Fruit fly (Drosophila melanogaster) whole organism: Measurements from ENCODE around the gene TyrRS.

ENCODE experiments used
- CG8478 ChIP-seq: fragments of >200 bp; optimal IDR thresholded peaks from 2 replicates; lab custom pipeline; 2018; ENCODE audit warnings: inconsistent platforms
- Dll ChIP-seq: fragments of >200 bp; optimal IDR thresholded peaks from 2 replicates; lab custom pipeline; 2017
- EcR ChIP-seq, 2 experiments: fragments of >200 bp; optimal IDR thresholded peaks; 2 replicates each; lab custom pipeline; 2017; ENCODE audit warnings: missing biosample characterization in 2 of 2, missing genetic modification characterization in 2 of 2, missing genetic modification reagents in 2 of 2
- pan ChIP-seq: fragments of >200 bp; optimal IDR thresholded peaks from 2 replicates; lab custom pipeline; 2017
- psq ChIP-seq: fragments of >200 bp; optimal IDR thresholded peaks from 2 replicates; lab custom pipeline; 2017
- usp ChIP-seq: fragments of >200 bp; optimal IDR thresholded peaks from 2 replicates; lab custom pipeline; 2017; ENCODE audit warnings: missing biosample characterization, missing genetic modification characterization, mixed read lengths

DNA sequence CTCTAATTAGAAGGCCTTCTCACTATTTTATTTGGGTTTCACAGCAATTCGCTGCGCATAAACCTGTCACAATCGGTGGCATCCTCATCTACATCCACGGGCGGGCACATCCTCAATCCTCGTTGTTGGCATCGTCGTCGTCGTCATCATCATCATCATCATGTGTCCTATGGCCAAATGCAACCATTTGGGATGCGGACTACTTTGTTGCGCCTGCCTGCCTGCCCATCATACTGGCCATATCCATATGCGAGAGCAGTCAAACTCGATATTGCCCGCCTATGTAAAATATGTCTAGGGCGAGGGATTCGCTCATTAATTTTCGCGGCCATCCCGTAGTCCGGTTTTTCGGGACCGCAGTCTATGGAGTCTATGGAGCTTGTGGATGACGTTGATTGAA, 18.2 kb upstream of the TyrRS start:
- TF ChIP-seq psq (lab: Kevin White, UChicago) (no peak), EcR (GFP tag; optimal IDR thresholded peaks at IDR 0.05; lab: Kevin White, UChicago) (no peak), pan (lab: Kevin White, UChicago) (no peak), Dll (lab: Kevin White, UChicago) (no peak), usp (GFP tag; lab: Kevin White, UChicago) (no peak), CG8478 (lab: Kevin White, UChicago) (no peak)
